Worm (Caenorhabditis elegans) whole organism, late embryonic: ENCODE data around the gene R09F10.1.

Experiments used
- C38D4.7 ChIP-seq: fragments of 200-800 bp; sonication (Bioruptor generic); optimal IDR thresholded peaks from 2 replicates; lab custom pipeline; 2018; ENCODE audit warnings: mild to moderate bottlenecking, missing genetic modification characterization, moderate library complexity, missing compliant biosample characterization
- F13H6.1 ChIP-seq: sonication (generic microtip); optimal IDR thresholded peaks from 2 replicates; lab custom pipeline; 2016; ENCODE audit warnings: missing genetic modification characterization, missing compliant biosample characterization
- Y22D7AL.16 ChIP-seq: sonication (generic microtip); optimal IDR thresholded peaks from 2 replicates; lab custom pipeline; 2016; ENCODE audit warnings: missing genetic modification characterization, missing compliant biosample characterization
- ahr-1 ChIP-seq: sonication (generic microtip); optimal IDR thresholded peaks from 2 replicates; lab custom pipeline; 2016; ENCODE audit warnings: missing genetic modification characterization, missing compliant biosample characterization
- ceh-14 ChIP-seq: sonication (generic microtip); optimal IDR thresholded peaks from 2 replicates; lab custom pipeline; 2016; ENCODE audit warnings: missing genotype, missing genetic modification characterization, missing compliant biosample characterization
- ceh-18 ChIP-seq: sonication (generic microtip); optimal IDR thresholded peaks from 2 replicates; lab custom pipeline; 2016; ENCODE audit warnings: missing genetic modification characterization, missing compliant biosample characterization
- ceh-2 ChIP-seq: sonication (generic microtip); optimal IDR thresholded peaks from 2 replicates; lab custom pipeline; 2016; ENCODE audit warnings: missing genotype, missing genetic modification characterization, missing compliant biosample characterization
- ceh-22 ChIP-seq: sonication (generic microtip); optimal IDR thresholded peaks from 2 replicates; lab custom pipeline; 2017; ENCODE audit warnings: missing biosample characterization, missing genetic modification characterization
- ceh-34 ChIP-seq: sonication (generic microtip); optimal IDR thresholded peaks from 2 replicates; lab custom pipeline; 2016; ENCODE audit warnings: mild to moderate bottlenecking, missing genetic modification characterization, missing compliant biosample characterization
- ceh-45 ChIP-seq: fragments of 200-800 bp; sonication (Bioruptor generic); IDR thresholded peaks from 2 replicates; pipeline ENCODE4 v1.3.6; 2022; ENCODE audit warnings: missing genetic modification reagents, missing genetic modification characterization, missing compliant biosample characterization
- ceh-6 ChIP-seq: fragments of 200-800 bp; sonication (Bioruptor generic); optimal IDR thresholded peaks from 2 replicates; lab custom pipeline; 2018; ENCODE audit warnings: mild to moderate bottlenecking, missing genetic modification characterization, missing compliant biosample characterization
- ceh-9 ChIP-seq: sonication (generic microtip); optimal IDR thresholded peaks from 2 replicates; lab custom pipeline; 2016; ENCODE audit warnings: mild to moderate bottlenecking, missing genetic modification characterization, inconsistent platforms, missing compliant biosample characterization
- dmd-4 ChIP-seq: sonication (generic microtip); optimal IDR thresholded peaks from 2 replicates; lab custom pipeline; 2016; ENCODE audit warnings: borderline replicate concordance, missing genetic modification characterization, missing compliant biosample characterization
- elt-2 ChIP-seq: sonication (generic microtip); optimal IDR thresholded peaks from 2 replicates; lab custom pipeline; 2016; ENCODE audit warnings: missing genetic modification reagents, missing genetic modification characterization, missing compliant biosample characterization
- elt-4 ChIP-seq: sonication (generic microtip); optimal IDR thresholded peaks from 2 replicates; lab custom pipeline; 2016; ENCODE audit warnings: missing genetic modification characterization, missing compliant biosample characterization
- eyg-1 ChIP-seq: sonication (generic microtip); optimal IDR thresholded peaks from 2 replicates; lab custom pipeline; 2016; ENCODE audit warnings: missing genotype, missing genetic modification characterization, missing compliant biosample characterization
- fax-1 ChIP-seq: sonication (generic microtip); optimal IDR thresholded peaks from 2 replicates; lab custom pipeline; 2016; ENCODE audit warnings: missing genotype, missing genetic modification characterization, missing compliant biosample characterization
- fkh-6 ChIP-seq: sonication (generic microtip); optimal IDR thresholded peaks from 2 replicates; lab custom pipeline; 2016; ENCODE audit warnings: missing genetic modification characterization, missing compliant biosample characterization
- hlh-13 ChIP-seq: fragments of 200-800 bp; sonication (Bioruptor generic); optimal IDR thresholded peaks from 2 replicates; lab custom pipeline; 2018; ENCODE audit warnings: mild to moderate bottlenecking, missing genetic modification characterization, missing compliant biosample characterization
- hlh-30 ChIP-seq: sonication (generic microtip); optimal IDR thresholded peaks from 2 replicates; lab custom pipeline; 2017; ENCODE audit warnings: antibody characterized with exemption, missing genetic modification characterization, missing compliant biosample characterization; ENCODE audit not compliant: insufficient read depth
- hlh-6 ChIP-seq: sonication (generic microtip); optimal IDR thresholded peaks from 2 replicates; lab custom pipeline; 2016; ENCODE audit warnings: missing genotype, missing genetic modification characterization, missing compliant biosample characterization
- lim-6 ChIP-seq: sonication (generic microtip); optimal IDR thresholded peaks from 2 replicates; lab custom pipeline; 2016; ENCODE audit warnings: missing genetic modification characterization, missing compliant biosample characterization
- lin-11 ChIP-seq: fragments of 200-800 bp; sonication (Bioruptor generic); optimal IDR thresholded peaks from 2 replicates; lab custom pipeline; 2018; ENCODE audit warnings: mild to moderate bottlenecking, missing genetic modification characterization, missing compliant biosample characterization
- madf-2 ChIP-seq: sonication (generic microtip); optimal IDR thresholded peaks from 2 replicates; lab custom pipeline; 2017; ENCODE audit warnings: missing genetic modification characterization, missing compliant biosample characterization
- nfya-1 ChIP-seq: sonication (generic microtip); optimal IDR thresholded peaks from 2 replicates; lab custom pipeline; 2017; ENCODE audit warnings: missing genetic modification characterization, mild to moderate bottlenecking, missing compliant biosample characterization, antibody characterized with exemption, moderate library complexity
- nhr-11 ChIP-seq: fragments of 150-350 bp; optimal IDR thresholded peaks from 2 replicates; lab custom pipeline; 2014; ENCODE audit warnings: missing biosample characterization, missing genetic modification characterization
- nhr-232 ChIP-seq: sonication (generic microtip); optimal IDR thresholded peaks from 2 replicates; lab custom pipeline; 2016; ENCODE audit warnings: missing genetic modification characterization, missing compliant biosample characterization
- npax-4 ChIP-seq: sonication (generic microtip); optimal IDR thresholded peaks from 2 replicates; lab custom pipeline; 2016; ENCODE audit warnings: missing genetic modification characterization, missing compliant biosample characterization
- odd-2 ChIP-seq: sonication (generic microtip); optimal IDR thresholded peaks from 2 replicates; lab custom pipeline; 2017; ENCODE audit warnings: antibody characterized with exemption, mild to moderate bottlenecking, missing genetic modification characterization, missing compliant biosample characterization
- pag-3 ChIP-seq: sonication (generic microtip); optimal IDR thresholded peaks from 2 replicates; lab custom pipeline; 2016; ENCODE audit warnings: missing compliant biosample characterization, missing genetic modification characterization, borderline replicate concordance
- pax-1 ChIP-seq: fragments of 150-350 bp; optimal IDR thresholded peaks from 2 replicates; lab custom pipeline; 2014; ENCODE audit warnings: missing biosample characterization, missing genetic modification characterization
- pha-4 ChIP-seq: fragments of 150-350 bp; optimal IDR thresholded peaks from 2 replicates; lab custom pipeline; 2018; ENCODE audit warnings: missing biosample characterization, missing genetic modification reagents, missing genetic modification characterization
- pqm-1 ChIP-seq: sonication (generic microtip); optimal IDR thresholded peaks from 2 replicates; lab custom pipeline; 2016; ENCODE audit warnings: missing genetic modification characterization, missing compliant biosample characterization
- sox-2 ChIP-seq: fragments of 200-800 bp; sonication (Bioruptor generic); IDR thresholded peaks from 2 replicates; pipeline ENCODE4 v1.3.6; 2022; ENCODE audit warnings: missing genetic modification reagents, missing genetic modification characterization, missing compliant biosample characterization
- syd-9 ChIP-seq: sonication (generic microtip); optimal IDR thresholded peaks from 2 replicates; lab custom pipeline; 2016; ENCODE audit warnings: mild to moderate bottlenecking, missing genetic modification characterization, moderate library complexity, missing compliant biosample characterization
- tbx-2 ChIP-seq: sonication (generic microtip); optimal IDR thresholded peaks from 2 replicates; lab custom pipeline; 2016; ENCODE audit warnings: missing genetic modification characterization, missing compliant biosample characterization
- tbx-7 ChIP-seq: sonication (generic microtip); optimal IDR thresholded peaks from 2 replicates; lab custom pipeline; 2016; ENCODE audit warnings: missing genotype, missing genetic modification characterization, missing compliant biosample characterization
- ttx-3 ChIP-seq: sonication (generic microtip); optimal IDR thresholded peaks from 2 replicates; lab custom pipeline; 2016; ENCODE audit warnings: missing genetic modification reagents, missing genetic modification characterization, missing compliant biosample characterization
- unc-3 ChIP-seq, 2 experiments: fragments of 200-800 bp in 1 of 2; sonication (Bioruptor generic) in 1 of 2; sonication (generic microtip) in 1 of 2; conservative IDR thresholded peaks in 1 of 2; optimal IDR thresholded peaks in 1 of 2; 2 replicates each; pipeline versions ENCODE4 v1.3.6 to Lab custom; 2016 to 2022; ENCODE audit warnings: missing compliant biosample characterization in 2 of 2, missing genetic modification characterization in 2 of 2, missing genetic modification reagents in 1 of 2
- unc-55 ChIP-seq: sonication (generic microtip); optimal IDR thresholded peaks from 2 replicates; lab custom pipeline; 2017; ENCODE audit warnings: missing biosample characterization, missing genetic modification reagents, missing genetic modification characterization
- unc-86 ChIP-seq: sonication (generic microtip); optimal IDR thresholded peaks from 2 replicates; lab custom pipeline; 2016; ENCODE audit warnings: missing genetic modification characterization, missing compliant biosample characterization

R09F10.1 gene

ce11 chrX:8356305-8356704 is 32.9 kb downstream of the R09F10.1 start:
- TF ChIP-seq syd-9 (tag; lab: Kevin White, UChicago) (no peak), pha-4 (tag; lab: Kevin White, UChicago) (no peak), sox-2 (no peak), pag-3 (no peak), ceh-22 (tag; lab: Kevin White, UChicago) (no peak), ceh-14 (tag; lab: Kevin White, UChicago) (no peak), hlh-13 (GFP tag; lab: Kevin White, UChicago) (no peak), fax-1 (tag; lab: Kevin White, UChicago) (no peak), lin-11 (tag; lab: Kevin White, UChicago) (no peak), F13H6.1 (tag; lab: Kevin White, UChicago) (no peak), lim-6 (tag; lab: Kevin White, UChicago) (no peak), madf-2 (tag; lab: Kevin White, UChicago) (no peak), ceh-6 (GFP tag; lab: Kevin White, UChicago) (no peak), elt-2 (tag; lab: Kevin White, UChicago) (no peak)

ce11 chrX:8362379-8362778 is 39.0 kb downstream of the R09F10.1 start:
- TF ChIP-seq unc-86 (no peak), fax-1 (tag; lab: Kevin White, UChicago) (no peak), ceh-2 (no peak), pqm-1 (no peak), unc-3 (GFP tag; conservative IDR thresholded peaks at IDR 0.05; lab: Robert Waterston, UW) (no peak), unc-3 (tag; optimal IDR thresholded peaks at IDR 0.05; lab: Kevin White, UChicago) (no peak), Y22D7AL.16 (no peak), ceh-9 (tag; lab: Kevin White, UChicago) (no peak), ceh-34 (no peak), fkh-6 (tag; lab: Kevin White, UChicago) (no peak), madf-2 (tag; lab: Kevin White, UChicago) (no peak), unc-55 (no peak), npax-4 (no peak), elt-4 (tag; lab: Kevin White, UChicago) (no peak), eyg-1 (no peak), nhr-11 (no peak), pax-1 (no peak), hlh-30 (no peak), pha-4 (tag; lab: Kevin White, UChicago) (no peak)

ce11 chrX:8367553-8367952 is 44.2 kb downstream of the R09F10.1 start, which contains the start of gene F40B5.2:
F40B5.2 (plus strand) TSS chrX:8367853.
- TF ChIP-seq eyg-1 (no peak), odd-2 (tag; lab: Kevin White, UChicago) (no peak), npax-4 (no peak), fkh-6 (tag; lab: Kevin White, UChicago) (no peak), ahr-1 (tag; lab: Kevin White, UChicago) (no peak), ttx-3 (tag; lab: Kevin White, UChicago) (no peak), ceh-9 (tag; lab: Kevin White, UChicago) (no peak), C38D4.7 (GFP tag; lab: Kevin White, UChicago) (no peak), nhr-232 (no peak), unc-3 (GFP tag; conservative IDR thresholded peaks at IDR 0.05; lab: Robert Waterston, UW) (no peak), unc-3 (tag; optimal IDR thresholded peaks at IDR 0.05; lab: Kevin White, UChicago) (no peak), dmd-4 (tag; lab: Kevin White, UChicago) (no peak), fax-1 (tag; lab: Kevin White, UChicago) (no peak), ceh-18 (tag; lab: Kevin White, UChicago) (no peak), nfya-1 (tag; lab: Kevin White, UChicago) (no peak), tbx-7 (tag; lab: Kevin White, UChicago) (no peak), tbx-2 (no peak), hlh-6 (tag; lab: Kevin White, UChicago) (no peak), pqm-1 (no peak), ceh-45 (GFP tag; lab: Robert Waterston, UW) (no peak)
